Fruit fly (Drosophila melanogaster) whole organism, embryonic: ENCODE data around the gene Nepl7.
A peak's percentile ranks its signal among the peaks of the same experiment; 100 is the strongest.

Experiments used
- Abd-B ChIP-seq: fragments of 200-800 bp; sonication (Bioruptor generic); optimal IDR thresholded peaks from 2 replicates; lab custom pipeline; 2018; ENCODE audit warnings: missing biosample characterization, mild to moderate bottlenecking, missing genetic modification characterization, moderate library complexity
- Adf1 ChIP-seq: fragments of 200-800 bp; sonication (Bioruptor generic); IDR thresholded peaks from 2 replicates; pipeline ENCODE4 v1.3.6; 2022; ENCODE audit warnings: missing biosample characterization, missing genetic modification characterization
- Atf3 ChIP-seq: fragments of 200-800 bp; sonication (Bioruptor generic); optimal IDR thresholded peaks from 3 replicates; lab custom pipeline; 2016; ENCODE audit warnings: missing biosample characterization, missing genetic modification characterization
- BEAF-32 ChIP-seq: fragments of 200-800 bp; sonication (Bioruptor generic); optimal IDR thresholded peaks from 3 replicates; lab custom pipeline; 2017; ENCODE audit warnings: missing biosample characterization, missing genetic modification characterization, mild to moderate bottlenecking, moderate library complexity, missing genetic modification reagents
- Bteb2 ChIP-seq: fragments of 200-800 bp; sonication (Bioruptor generic); optimal IDR thresholded peaks from 2 replicates; lab custom pipeline; 2016; ENCODE audit warnings: missing biosample characterization, missing genetic modification characterization
- CG10321 ChIP-seq: fragments of 200-800 bp; sonication (Bioruptor generic); IDR thresholded peaks from 2 replicates; pipeline ENCODE4 v1.3.6; 2022; ENCODE audit warnings: missing biosample characterization, missing genetic modification characterization
- CG10565 ChIP-seq: fragments of 200-800 bp; sonication (Bioruptor generic); optimal IDR thresholded peaks from 3 replicates; lab custom pipeline; 2016; ENCODE audit warnings: missing biosample characterization, mild to moderate bottlenecking, missing genetic modification characterization
- CG10654 ChIP-seq: fragments of 200-800 bp; sonication (Bioruptor generic); optimal IDR thresholded peaks from 2 replicates; lab custom pipeline; 2016; ENCODE audit warnings: missing biosample characterization, missing genetic modification characterization
- CG10959 ChIP-seq: fragments of 200-800 bp; sonication (Bioruptor generic); IDR thresholded peaks from 2 replicates; pipeline ENCODE4 v1.3.6; 2022; ENCODE audit warnings: missing biosample characterization, missing genetic modification characterization
- CG11504 ChIP-seq: fragments of 200-800 bp; sonication (Bioruptor generic); optimal IDR thresholded peaks from 3 replicates; lab custom pipeline; 2019; ENCODE audit warnings: missing biosample characterization, mild to moderate bottlenecking, missing genetic modification characterization, moderate library complexity
- CG13287 ChIP-seq: fragments of 200-800 bp; sonication (Bioruptor generic); IDR thresholded peaks from 2 replicates; pipeline ENCODE4 v1.3.6; 2022; ENCODE audit warnings: missing biosample characterization, missing genetic modification characterization; ENCODE audit not compliant: partially characterized antibody
- CG14441 ChIP-seq: fragments of 200-800 bp; sonication (Bioruptor generic); IDR thresholded peaks from 2 replicates; pipeline ENCODE4 v1.3.6; 2022; ENCODE audit warnings: missing biosample characterization, missing genetic modification characterization
- CG15479 ChIP-seq: fragments of 200-800 bp; sonication (Bioruptor generic); optimal IDR thresholded peaks from 3 replicates; lab custom pipeline; 2019; ENCODE audit warnings: missing biosample characterization, mild to moderate bottlenecking, missing genetic modification characterization, moderate library complexity
- CG1603 ChIP-seq: fragments of 200-800 bp; sonication (Bioruptor generic); optimal IDR thresholded peaks from 2 replicates; lab custom pipeline; 2019; ENCODE audit warnings: missing biosample characterization, mild to moderate bottlenecking, missing genetic modification characterization, moderate library complexity
- CG17385 ChIP-seq: fragments of 200-800 bp; sonication (Bioruptor generic); optimal IDR thresholded peaks from 3 replicates; lab custom pipeline; 2018; ENCODE audit warnings: missing biosample characterization, mild to moderate bottlenecking, missing genetic modification characterization
- CG1792 ChIP-seq: fragments of 200-800 bp; sonication (Bioruptor generic); optimal IDR thresholded peaks from 2 replicates; lab custom pipeline; 2016; ENCODE audit warnings: missing biosample characterization, missing genetic modification characterization
- CG3163 ChIP-seq: fragments of 200-800 bp; sonication (Bioruptor generic); optimal IDR thresholded peaks from 3 replicates; lab custom pipeline; 2016; ENCODE audit warnings: missing biosample characterization, missing genetic modification characterization
- CG33557 ChIP-seq: fragments of 200-800 bp; sonication (Bioruptor generic); optimal IDR thresholded peaks from 2 replicates; lab custom pipeline; 2019; ENCODE audit warnings: missing biosample characterization, mild to moderate bottlenecking, missing genetic modification characterization, moderate library complexity
- CG3847 ChIP-seq: fragments of 200-800 bp; sonication (Bioruptor generic); IDR thresholded peaks from 2 replicates; pipeline ENCODE4 v1.3.6; 2022; ENCODE audit warnings: missing biosample characterization, missing genetic modification characterization
- CG4328 ChIP-seq: fragments of 200-800 bp; sonication (Bioruptor generic); optimal IDR thresholded peaks from 3 replicates; lab custom pipeline; 2017; ENCODE audit warnings: missing biosample characterization, missing genetic modification reagents, missing genetic modification characterization
- CG5180 ChIP-seq: fragments of 200-800 bp; sonication (Bioruptor generic); optimal IDR thresholded peaks from 3 replicates; lab custom pipeline; 2017; ENCODE audit warnings: missing biosample characterization, missing genetic modification characterization, mild to moderate bottlenecking, moderate library complexity, missing genetic modification reagents
- CG8089 ChIP-seq: fragments of 200-800 bp; sonication (Bioruptor generic); optimal IDR thresholded peaks from 3 replicates; lab custom pipeline; 2016; ENCODE audit warnings: missing biosample characterization, missing genetic modification characterization
- CG8281 ChIP-seq: fragments of 200-800 bp; sonication (Bioruptor generic); optimal IDR thresholded peaks from 2 replicates; lab custom pipeline; 2018; ENCODE audit warnings: missing biosample characterization, mild to moderate bottlenecking, missing genetic modification characterization, moderate library complexity
- CG8359 ChIP-seq: fragments of 200-800 bp; sonication (Bioruptor generic); optimal IDR thresholded peaks from 2 replicates; lab custom pipeline; 2017; ENCODE audit warnings: missing biosample characterization, mild to moderate bottlenecking, missing genetic modification characterization, borderline replicate concordance
- CG9876 ChIP-seq: fragments of 200-800 bp; sonication (Bioruptor generic); optimal IDR thresholded peaks from 2 replicates; lab custom pipeline; 2016; ENCODE audit warnings: missing biosample characterization, missing genetic modification characterization
- CHES-1-like ChIP-seq: fragments of 200-800 bp; sonication (Bioruptor generic); optimal IDR thresholded peaks from 2 replicates; lab custom pipeline; 2016; ENCODE audit warnings: missing biosample characterization, missing genetic modification characterization
- Drgx ChIP-seq: fragments of 200-800 bp; sonication (Bioruptor generic); IDR thresholded peaks from 2 replicates; pipeline ENCODE4 v1.3.6; 2022; ENCODE audit warnings: missing biosample characterization, missing genetic modification characterization
- Elba2 ChIP-seq: fragments of 200-800 bp; sonication (Bioruptor generic); optimal IDR thresholded peaks from 3 replicates; lab custom pipeline; 2016; ENCODE audit warnings: missing biosample characterization, missing genetic modification characterization
- Fer2 ChIP-seq: fragments of 200-800 bp; sonication (Bioruptor generic); optimal IDR thresholded peaks from 2 replicates; lab custom pipeline; 2018; ENCODE audit warnings: missing biosample characterization, mild to moderate bottlenecking, missing genetic modification characterization, moderate library complexity
- GATAe ChIP-seq: fragments of 200-800 bp; sonication (Bioruptor generic); conservative IDR thresholded peaks from 2 replicates; pipeline ENCODE4 v1.3.6; 2022; ENCODE audit warnings: missing biosample characterization, missing genetic modification characterization
- HLH54F ChIP-seq: fragments of 200-800 bp; sonication (Bioruptor generic); optimal IDR thresholded peaks from 3 replicates; lab custom pipeline; 2016; ENCODE audit warnings: missing biosample characterization, missing genetic modification characterization
- Med ChIP-seq: fragments of 200-800 bp; sonication (Bioruptor generic); peaks from one replicate; lab custom pipeline; 2016; ENCODE audit warnings: missing biosample characterization, missing genetic modification characterization, mild to moderate bottlenecking, inconsistent platforms, moderate library complexity
- NFAT ChIP-seq: fragments of 200-800 bp; sonication (Bioruptor generic); IDR thresholded peaks from 2 replicates; pipeline ENCODE4 v1.3.6; 2022; ENCODE audit warnings: missing biosample characterization, missing genetic modification characterization
- Stat92E ChIP-seq, 3 experiments: fragments of >200 bp in 2 of 3; fragments of 200-800 bp in 1 of 3; sonication (Bioruptor generic) in 1 of 3; optimal IDR thresholded peaks; 2 replicates each; lab custom pipeline; 2017 to 2019; ENCODE audit warnings: missing biosample characterization in 3 of 3, missing genetic modification characterization in 3 of 3, mild to moderate bottlenecking in 1 of 3, moderate library complexity in 1 of 3
- Trl ChIP-seq, 3 experiments: fragments of >200 bp in 2 of 3; fragments of 200-800 bp in 1 of 3; sonication (Bioruptor generic) in 1 of 3; optimal IDR thresholded peaks; 2 replicates in 1 of 3; 3 replicates in 2 of 3; lab custom pipeline; 2016 to 2017; ENCODE audit warnings: missing biosample characterization in 1 of 3, missing genetic modification characterization in 1 of 3
- ab ChIP-seq: fragments of 200-800 bp; sonication (Bioruptor generic); optimal IDR thresholded peaks from 2 replicates; lab custom pipeline; 2016; ENCODE audit warnings: missing biosample characterization, missing genetic modification characterization
- cg ChIP-seq: fragments of 200-800 bp; sonication (Bioruptor generic); optimal IDR thresholded peaks from 3 replicates; lab custom pipeline; 2019; ENCODE audit warnings: missing biosample characterization, mild to moderate bottlenecking, missing genetic modification characterization, moderate library complexity
- chm ChIP-seq: fragments of 200-800 bp; sonication (Bioruptor generic); IDR thresholded peaks from 2 replicates; pipeline ENCODE4 v1.3.6; 2022; ENCODE audit warnings: missing biosample characterization, missing genetic modification characterization
- ci ChIP-seq: fragments of 200-800 bp; sonication (Bioruptor generic); IDR thresholded peaks from 3 replicates; pipeline ENCODE4 v1.3.6; 2022; ENCODE audit warnings: missing biosample characterization, missing genetic modification characterization
- cwo ChIP-seq: fragments of 200-800 bp; sonication (Bioruptor generic); optimal IDR thresholded peaks from 3 replicates; lab custom pipeline; 2017; ENCODE audit warnings: missing biosample characterization, missing genetic modification characterization, mild to moderate bottlenecking, moderate library complexity, missing genetic modification reagents
- emc ChIP-seq: fragments of 200-800 bp; sonication (Bioruptor generic); optimal IDR thresholded peaks from 2 replicates; lab custom pipeline; 2016; ENCODE audit warnings: missing biosample characterization, missing genetic modification characterization
- fd3F ChIP-seq: fragments of 200-800 bp; sonication (Bioruptor generic); optimal IDR thresholded peaks from 2 replicates; lab custom pipeline; 2018; ENCODE audit warnings: missing biosample characterization, mild to moderate bottlenecking, missing genetic modification characterization, moderate library complexity
- pros ChIP-seq: fragments of 200-800 bp; sonication (Bioruptor generic); optimal IDR thresholded peaks from 3 replicates; lab custom pipeline; 2019; ENCODE audit warnings: missing biosample characterization, mild to moderate bottlenecking, missing genetic modification characterization, moderate library complexity
- sqz ChIP-seq: fragments of 200-800 bp; sonication (Bioruptor generic); optimal IDR thresholded peaks from 3 replicates; lab custom pipeline; 2018; ENCODE audit warnings: missing biosample characterization, mild to moderate bottlenecking, missing genetic modification characterization
- sug ChIP-seq: fragments of 200-800 bp; optimal IDR thresholded peaks from 2 replicates; lab custom pipeline; 2019; ENCODE audit warnings: missing biosample characterization, mild to moderate bottlenecking, missing genetic modification characterization, moderate library complexity
- tio ChIP-seq: fragments of 200-800 bp; sonication (Bioruptor generic); optimal IDR thresholded peaks from 2 replicates; lab custom pipeline; 2017; ENCODE audit warnings: missing biosample characterization, missing genetic modification characterization, inconsistent platforms
- toy ChIP-seq: fragments of 200-800 bp; sonication (Bioruptor generic); IDR thresholded peaks from 2 replicates; pipeline ENCODE4 v1.3.6; 2022; ENCODE audit warnings: missing biosample characterization, missing genetic modification characterization
- trh ChIP-seq: fragments of 200-800 bp; sonication (Bioruptor generic); optimal IDR thresholded peaks from 2 replicates; lab custom pipeline; 2016; ENCODE audit warnings: missing biosample characterization, missing genetic modification characterization
- zen ChIP-seq: fragments of 200-800 bp; sonication (Bioruptor generic); optimal IDR thresholded peaks from 3 replicates; lab custom pipeline; 2018; ENCODE audit warnings: missing biosample characterization, mild to moderate bottlenecking, missing genetic modification characterization, moderate library complexity

Nepl7 gene

dm6 chr2L:12618016-12618675, 51.4 kb downstream of the Nepl7 start (continued):
- TF ChIP-seq Atf3 (GFP tag; lab: Kevin White, UChicago) (no peak), CG10959 (GFP tag; lab: Robert Waterston, UW) (no peak), CG10654 (GFP tag; lab: Kevin White, UChicago) (no peak), zen (tag; lab: Kevin White, UChicago) (no peak), NFAT (GFP tag; lab: Robert Waterston, UW) (no peak), CG5180 (GFP tag; lab: Kevin White, UChicago) (no peak), ab (GFP tag; lab: Kevin White, UChicago) (no peak), CHES-1-like (no peak), Bteb2 (GFP tag; lab: Kevin White, UChicago) (no peak), HLH54F (no peak), CG14441 (GFP tag; lab: Robert Waterston, UW) (no peak), Med (GFP tag; lab: Kevin White, UChicago) (no peak), emc (GFP tag; lab: Kevin White, UChicago) (no peak), CG10565 (GFP tag; lab: Kevin White, UChicago) (no peak), sug (tag; lab: Kevin White, UChicago) (no peak), BEAF-32 (GFP tag; lab: Kevin White, UChicago) (no peak), Trl (optimal IDR thresholded peaks at IDR 0.05; lab: Kevin White, UChicago) (peak; percentile 98), Trl (GFP tag; optimal IDR thresholded peaks at IDR 0.05; lab: Kevin White, UChicago) (peak; percentile 37), pros (GFP tag; lab: Kevin White, UChicago) (no peak), chm (GFP tag; lab: Robert Waterston, UW) (peak; percentile 22; the same call in 1 of the 2 replicates), cwo (no peak), GATAe (GFP tag; lab: Robert Waterston, UW) (no peak), Adf1 (GFP tag; lab: Robert Waterston, UW) (peak; percentile 63), CG4328 (no peak), trh (GFP tag; lab: Kevin White, UChicago) (no peak), sqz (GFP tag; lab: Kevin White, UChicago) (peak; percentile 68), CG13287 (GFP tag; lab: Robert Waterston, UW) (peak; percentile 42), CG33557 (GFP tag; lab: Kevin White, UChicago) (no peak), CG17385 (GFP tag; lab: Kevin White, UChicago) (no peak), CG1603 (tag; lab: Kevin White, UChicago) (no peak), CG3847 (GFP tag; lab: Robert Waterston, UW) (no peak), CG8359 (GFP tag; lab: Kevin White, UChicago) (no peak), CG3163 (GFP tag; lab: Kevin White, UChicago) (peak; percentile 5), CG8089 (no peak), Abd-B (no peak), Fer2 (tag; lab: Kevin White, UChicago) (no peak), Stat92E (GFP tag; optimal IDR thresholded peaks at IDR 0.05; lab: Kevin White, UChicago) (no peak), Elba2 (GFP tag; lab: Kevin White, UChicago) (no peak), CG15479 (GFP tag; lab: Kevin White, UChicago) (peak; percentile 52), CG11504 (tag; lab: Kevin White, UChicago) (peak; percentile 13), CG8281 (tag; lab: Kevin White, UChicago) (no peak), toy (GFP tag; lab: Robert Waterston, UW) (no peak), CG10321 (GFP tag; lab: Robert Waterston, UW) (peak; percentile 49; the same call in 1 of the 2 replicates), cg (GFP tag; lab: Kevin White, UChicago) (peak; percentile 99), Drgx (GFP tag; lab: Robert Waterston, UW) (peak; percentile 16; the same call in 1 of the 2 replicates), ci (GFP tag; lab: Robert Waterston, UW) (0 out of 3 replicates have a peak, but pooled peaks have one; percentile 24), tio (no peak), fd3F (GFP tag; lab: Kevin White, UChicago) (no peak), CG1792 (GFP tag; lab: Kevin White, UChicago) (no peak), CG9876 (GFP tag; lab: Kevin White, UChicago) (no peak)
